Worm (Caenorhabditis elegans) whole organism, late embryonic: Measurements from ENCODE around the gene mtpn-1.

ENCODE experiments used
- nhr-11 ChIP-seq: fragments of 150-350 bp; optimal IDR thresholded peaks from 2 replicates; lab custom pipeline; 2014; ENCODE audit warnings: missing biosample characterization, missing genetic modification characterization
- sox-2 ChIP-seq: fragments of 200-800 bp; sonication (Bioruptor generic); IDR thresholded peaks from 2 replicates; pipeline ENCODE4 v1.3.6; 2022; ENCODE audit warnings: missing genetic modification reagents, missing genetic modification characterization, missing compliant biosample characterization
- sox-4 ChIP-seq: sonication (generic microtip); optimal IDR thresholded peaks from 2 replicates; lab custom pipeline; 2017; ENCODE audit warnings: mild to moderate bottlenecking, missing genetic modification characterization, inconsistent platforms, missing compliant biosample characterization

DNA sequence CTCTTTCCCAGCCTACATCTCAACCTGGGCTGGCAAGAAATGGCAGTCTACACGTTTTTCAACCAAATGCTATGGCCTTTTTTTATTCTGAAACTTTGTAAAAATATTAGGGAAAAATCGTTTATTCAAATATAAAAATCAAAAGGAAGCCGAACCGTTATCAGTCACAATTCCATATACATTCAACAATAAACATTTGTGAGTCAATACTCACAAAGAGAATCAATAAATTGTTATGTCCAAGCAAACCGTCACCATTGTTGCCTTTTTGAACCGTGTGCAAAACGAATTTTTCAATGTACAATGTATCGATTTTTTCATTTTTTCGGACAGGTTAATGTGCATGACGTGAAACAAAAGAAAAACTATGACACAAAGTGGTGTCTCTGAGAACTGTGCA lies 38.2 kb upstream of the mtpn-1 start:
- TF ChIP-seq sox-4 (no peak), nhr-11 (tag; lab: Kevin White, UChicago) (no peak), sox-2 (GFP tag; lab: Robert Waterston, UW) (no peak)
